Fruit fly (Drosophila melanogaster): Measurements from ENCODE around the gene CG10413.

CG10413 gene

DNA sequence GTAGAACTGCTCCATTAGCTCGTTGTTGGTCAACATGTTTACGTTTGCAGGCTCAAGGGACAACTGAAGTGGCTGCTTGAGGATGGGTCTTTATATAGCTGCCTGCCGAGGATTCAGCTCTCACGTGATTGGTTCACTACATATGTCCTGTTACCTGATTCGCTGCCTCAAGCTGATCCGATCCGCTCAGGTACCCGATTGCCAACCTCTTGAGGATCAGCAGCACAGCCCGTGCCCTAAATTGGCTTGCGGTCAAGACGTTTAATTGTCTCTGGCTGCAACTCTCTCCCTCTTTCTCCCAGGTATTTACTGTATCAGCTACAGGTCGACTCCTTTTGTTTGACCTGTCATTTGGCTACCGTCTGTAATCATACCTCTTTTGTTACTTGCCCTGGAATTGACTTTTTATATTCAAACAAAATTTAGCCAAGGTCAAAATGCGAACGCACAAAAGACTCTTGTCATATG is 8.1 kb downstream of the CG10413 start, which contains the start of gene amos:
TSS of gene amos (minus strand) at position 51 of the 468 bp plus-strand sequence.
- TF ChIP-seq insv (optimal IDR thresholded peaks at IDR 0.05) (no peak), Sin3A (optimal IDR thresholded peaks at IDR 0.05) (no peak), psq (optimal IDR thresholded peaks at IDR 0.05) (no peak), Myc (optimal IDR thresholded peaks at IDR 0.05) (no peak), h (optimal IDR thresholded peaks at IDR 0.05) (no peak), ttk (optimal IDR thresholded peaks at IDR 0.05) (no peak)

DNA sequence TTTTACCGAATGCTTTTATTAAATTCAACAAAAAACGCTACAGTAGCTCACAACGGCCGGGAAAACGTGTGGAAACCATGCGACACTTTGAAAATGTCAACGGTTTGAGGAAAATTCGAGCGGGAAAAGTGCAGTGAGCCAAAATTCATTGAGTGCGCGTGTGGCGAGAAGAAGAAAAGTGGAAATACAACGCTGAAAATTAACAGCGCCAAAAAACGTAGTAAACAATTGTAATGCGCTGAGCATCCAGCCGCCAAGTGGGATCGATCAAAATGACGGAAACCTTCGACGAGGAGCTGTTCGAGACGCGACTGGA is 14.1 kb downstream of the CG10413 start:
- TF ChIP-seq psq (optimal IDR thresholded peaks at IDR 0.05) (no peak), h (optimal IDR thresholded peaks at IDR 0.05) (no peak), insv (optimal IDR thresholded peaks at IDR 0.05) (no peak), Myc (optimal IDR thresholded peaks at IDR 0.05) (no peak), Sin3A (optimal IDR thresholded peaks at IDR 0.05) (no peak), ttk (optimal IDR thresholded peaks at IDR 0.05) (no peak)

DNA sequence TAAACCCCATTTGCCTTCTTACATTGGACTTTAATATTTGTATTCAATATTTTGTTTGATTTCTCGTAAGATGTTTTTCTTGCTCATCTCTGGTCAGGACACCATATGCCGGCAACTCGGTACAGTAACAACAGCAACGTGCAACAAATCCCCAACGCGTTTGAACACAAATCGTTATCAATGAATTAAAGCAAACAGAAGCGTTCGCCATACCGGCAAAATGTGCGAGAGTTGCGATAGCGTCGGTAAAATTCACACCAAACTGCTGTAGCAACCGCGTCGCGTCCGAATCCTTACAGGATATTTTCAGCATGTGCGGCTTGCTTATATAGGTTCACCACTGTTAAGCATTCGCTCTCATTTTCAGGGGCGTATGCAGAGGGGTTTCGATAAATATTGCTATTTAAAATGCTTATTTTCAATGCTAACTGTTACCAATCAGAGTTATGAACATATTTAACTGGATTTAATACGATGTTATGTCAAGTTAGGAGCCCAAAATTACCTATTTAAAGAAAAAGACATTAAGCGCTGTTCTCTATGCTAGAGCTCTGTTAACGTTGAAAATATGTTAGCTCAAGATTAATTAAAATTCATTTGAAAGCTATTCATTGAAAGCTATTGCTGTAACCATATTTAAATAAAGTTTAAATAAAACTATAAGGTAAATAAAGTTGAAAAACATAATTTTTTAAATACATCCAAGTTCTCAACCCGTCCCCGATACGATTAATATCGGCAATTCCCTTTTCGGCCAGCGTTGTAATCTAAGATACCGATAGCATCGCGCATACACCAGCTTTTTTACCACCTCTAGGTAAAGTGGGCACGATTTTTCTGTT is 14.7 kb downstream of the CG10413 start, which contains the start of the genes Pde11 and CG15160:
TSS of gene Pde11 (minus strand) at position 243 of the 842 bp plus-strand sequence.
TSS of gene CG15160 (plus strand) at position 792 of the 842 bp plus-strand sequence.
- TF ChIP-seq ttk (optimal IDR thresholded peaks at IDR 0.05) (no peak), insv (optimal IDR thresholded peaks at IDR 0.05) (no peak), h (optimal IDR thresholded peaks at IDR 0.05) (no peak), psq (optimal IDR thresholded peaks at IDR 0.05) (no peak), Sin3A (optimal IDR thresholded peaks at IDR 0.05) (no peak)

DNA sequence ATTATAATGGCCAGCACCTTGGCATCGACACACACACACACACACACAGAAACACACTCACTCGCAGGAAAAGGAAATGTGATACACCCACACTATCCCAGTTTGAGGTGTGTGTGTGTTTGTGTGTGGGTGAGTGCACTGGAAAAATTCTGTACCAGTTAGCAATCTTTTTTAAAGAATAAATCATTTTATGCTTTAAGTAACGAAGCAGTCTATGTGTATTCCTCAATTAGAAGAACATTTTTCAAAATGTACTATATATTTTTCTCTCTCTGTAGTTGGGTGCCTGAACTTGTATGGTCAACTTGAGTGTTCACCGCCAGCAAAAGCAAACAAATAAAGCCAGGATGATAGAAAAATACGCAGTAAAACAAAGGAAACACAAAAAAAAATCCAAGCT is 20.4 kb downstream of the CG10413 start:
- TF ChIP-seq Sin3A (optimal IDR thresholded peaks at IDR 0.05) (no peak), h (optimal IDR thresholded peaks at IDR 0.05) (no peak), insv (optimal IDR thresholded peaks at IDR 0.05) (no peak), ttk (optimal IDR thresholded peaks at IDR 0.05) (no peak), Myc (optimal IDR thresholded peaks at IDR 0.05) (no peak), psq (optimal IDR thresholded peaks at IDR 0.05) (no peak)

DNA sequence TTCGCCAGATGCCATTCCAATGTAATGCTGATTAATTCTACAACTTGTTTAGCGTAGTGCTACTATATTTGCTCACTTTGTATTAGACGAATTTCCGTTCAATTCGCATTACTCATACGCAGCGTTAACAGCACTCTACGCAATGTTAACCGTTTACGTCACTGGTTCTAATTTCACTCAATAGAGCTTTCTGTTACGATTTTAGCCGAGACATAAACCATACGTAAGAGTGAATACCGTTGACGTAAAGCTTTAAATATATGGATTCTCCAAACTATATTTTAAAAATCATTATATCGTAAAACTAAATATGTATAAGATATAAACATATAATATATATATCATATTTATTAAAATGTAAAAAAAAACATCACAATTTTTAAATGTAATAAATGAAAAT is 28.8 kb downstream of the CG10413 start:
- TF ChIP-seq Myc (optimal IDR thresholded peaks at IDR 0.05) (no peak), Sin3A (optimal IDR thresholded peaks at IDR 0.05) (no peak), insv (optimal IDR thresholded peaks at IDR 0.05) (no peak), psq (optimal IDR thresholded peaks at IDR 0.05) (no peak), h (optimal IDR thresholded peaks at IDR 0.05) (no peak), ttk (optimal IDR thresholded peaks at IDR 0.05) (no peak)

DNA sequence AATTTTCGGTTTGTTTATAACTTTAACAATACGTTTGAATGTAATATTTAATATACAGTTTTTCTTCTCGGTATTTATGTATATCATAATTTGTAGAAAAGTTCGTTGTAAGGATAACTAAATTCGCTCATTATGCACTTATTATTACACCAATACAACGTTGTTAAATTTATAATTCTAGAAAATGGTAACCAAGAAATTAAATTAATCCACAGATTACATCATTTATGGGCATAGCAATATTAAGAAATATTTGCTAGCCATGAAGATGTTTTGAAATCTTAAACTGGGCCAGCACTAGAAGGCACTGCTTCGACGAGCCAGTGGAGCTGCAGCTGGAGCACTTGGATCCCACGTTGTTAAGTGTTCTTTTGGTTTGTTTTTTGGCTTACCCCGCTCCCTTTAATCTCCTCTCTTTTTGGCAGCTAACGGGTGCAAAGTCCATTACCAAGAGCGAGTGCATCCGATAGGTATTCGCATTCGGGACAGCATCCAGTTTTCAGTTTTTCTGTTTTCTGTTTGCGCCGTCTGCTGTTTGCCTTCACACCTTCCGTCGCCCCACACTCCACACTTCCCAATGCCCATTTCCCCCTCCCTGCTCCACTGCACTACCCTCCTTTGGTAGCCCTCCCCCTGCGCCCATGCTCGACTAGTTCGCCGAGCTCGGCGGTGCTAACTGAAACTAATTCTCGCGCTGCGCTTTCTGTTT is 32.5 kb downstream of the CG10413 start:
- TF ChIP-seq psq (optimal IDR thresholded peaks at IDR 0.05) = no peak
- no peak for TF ChIP-seq Sin3A (optimal IDR thresholded peaks at IDR 0.05)
- TF ChIP-seq insv (optimal IDR thresholded peaks at IDR 0.05) = no peak
- no peak for TF ChIP-seq Myc (optimal IDR thresholded peaks at IDR 0.05)
- no peak for TF ChIP-seq h (optimal IDR thresholded peaks at IDR 0.05)
- TF ChIP-seq ttk (optimal IDR thresholded peaks at IDR 0.05) = no peak

DNA sequence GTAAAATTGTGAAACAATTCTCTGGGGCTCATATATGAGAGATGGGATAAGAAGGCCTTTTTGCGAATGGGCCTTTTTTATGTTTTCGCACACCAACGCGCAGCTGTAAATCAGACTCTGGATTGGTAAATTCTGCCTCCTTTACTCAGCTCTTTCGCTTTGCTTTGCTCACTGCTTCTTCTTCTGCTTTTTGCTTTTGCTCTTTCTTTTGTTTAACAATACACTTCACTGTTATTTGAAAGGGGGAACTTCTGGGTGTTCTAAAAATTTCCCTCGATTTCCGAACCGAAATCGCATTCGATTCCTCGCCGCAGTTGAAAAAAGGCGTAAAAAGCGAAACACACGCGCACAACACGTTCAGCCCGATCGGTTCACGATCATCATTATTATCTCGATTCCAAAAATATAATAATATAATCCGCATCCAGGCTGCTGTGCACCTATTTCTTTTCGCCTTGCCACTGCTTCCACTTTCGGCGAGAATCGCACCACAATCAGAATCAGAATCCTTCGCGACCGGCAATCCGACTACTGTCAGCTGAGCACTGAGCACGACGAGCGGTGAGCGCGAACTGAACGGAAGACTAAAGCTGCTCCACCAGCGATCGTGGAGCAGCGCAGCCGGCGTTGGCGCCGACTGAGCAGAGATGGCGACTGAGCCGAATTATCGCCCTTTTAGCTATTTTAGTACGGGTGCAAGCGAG is 33.2 kb downstream of the CG10413 start:
- no peak for TF ChIP-seq insv (optimal IDR thresholded peaks at IDR 0.05)

DNA sequence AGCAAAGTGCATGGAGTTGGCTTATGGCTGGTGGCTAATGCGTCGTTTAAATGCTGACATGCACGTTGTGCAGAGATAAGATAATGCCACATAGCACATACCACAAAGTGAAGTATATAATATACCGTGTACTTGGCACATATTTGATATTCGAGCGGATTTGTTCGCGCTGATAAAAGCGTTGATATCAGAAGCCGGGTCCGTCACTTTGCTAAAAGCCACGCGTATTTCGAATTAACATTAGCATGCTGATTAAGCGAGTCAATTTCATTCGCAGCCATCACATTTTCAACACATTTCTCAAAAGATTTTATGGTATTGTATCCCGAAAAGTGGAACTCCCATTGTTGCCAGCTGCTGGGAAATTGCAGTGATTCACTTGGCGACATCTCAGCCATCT is 36.3 kb downstream of the CG10413 start:
- TF ChIP-seq psq (optimal IDR thresholded peaks at IDR 0.05) (no peak), ttk (optimal IDR thresholded peaks at IDR 0.05) (no peak), insv (optimal IDR thresholded peaks at IDR 0.05) (no peak), Sin3A (optimal IDR thresholded peaks at IDR 0.05) (no peak), Myc (optimal IDR thresholded peaks at IDR 0.05) (no peak), h (optimal IDR thresholded peaks at IDR 0.05) (no peak)

DNA sequence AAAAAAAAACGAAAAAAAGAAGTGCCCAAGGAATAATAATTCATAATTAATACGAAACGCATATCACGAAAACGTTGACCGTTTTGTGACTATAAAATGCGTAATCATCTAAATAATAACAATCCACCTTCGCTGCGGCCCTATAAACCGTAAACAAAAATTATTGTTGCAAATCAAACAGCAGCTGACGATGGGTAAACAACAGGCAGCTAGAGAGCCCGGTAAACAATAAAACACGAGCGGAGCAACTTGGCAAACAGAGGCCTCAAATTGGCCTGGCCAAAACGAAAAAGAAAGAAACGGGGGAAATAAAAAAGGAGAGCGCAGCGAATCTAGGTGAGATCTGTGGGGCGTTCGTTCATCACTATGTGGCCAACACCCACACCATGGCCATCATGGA is 37.5 kb downstream of the CG10413 start:
- TF ChIP-seq insv (optimal IDR thresholded peaks at IDR 0.05) (no peak), psq (optimal IDR thresholded peaks at IDR 0.05) (no peak), Myc (optimal IDR thresholded peaks at IDR 0.05) (no peak), ttk (optimal IDR thresholded peaks at IDR 0.05) (no peak), h (optimal IDR thresholded peaks at IDR 0.05) (no peak), Sin3A (optimal IDR thresholded peaks at IDR 0.05) (no peak)

DNA sequence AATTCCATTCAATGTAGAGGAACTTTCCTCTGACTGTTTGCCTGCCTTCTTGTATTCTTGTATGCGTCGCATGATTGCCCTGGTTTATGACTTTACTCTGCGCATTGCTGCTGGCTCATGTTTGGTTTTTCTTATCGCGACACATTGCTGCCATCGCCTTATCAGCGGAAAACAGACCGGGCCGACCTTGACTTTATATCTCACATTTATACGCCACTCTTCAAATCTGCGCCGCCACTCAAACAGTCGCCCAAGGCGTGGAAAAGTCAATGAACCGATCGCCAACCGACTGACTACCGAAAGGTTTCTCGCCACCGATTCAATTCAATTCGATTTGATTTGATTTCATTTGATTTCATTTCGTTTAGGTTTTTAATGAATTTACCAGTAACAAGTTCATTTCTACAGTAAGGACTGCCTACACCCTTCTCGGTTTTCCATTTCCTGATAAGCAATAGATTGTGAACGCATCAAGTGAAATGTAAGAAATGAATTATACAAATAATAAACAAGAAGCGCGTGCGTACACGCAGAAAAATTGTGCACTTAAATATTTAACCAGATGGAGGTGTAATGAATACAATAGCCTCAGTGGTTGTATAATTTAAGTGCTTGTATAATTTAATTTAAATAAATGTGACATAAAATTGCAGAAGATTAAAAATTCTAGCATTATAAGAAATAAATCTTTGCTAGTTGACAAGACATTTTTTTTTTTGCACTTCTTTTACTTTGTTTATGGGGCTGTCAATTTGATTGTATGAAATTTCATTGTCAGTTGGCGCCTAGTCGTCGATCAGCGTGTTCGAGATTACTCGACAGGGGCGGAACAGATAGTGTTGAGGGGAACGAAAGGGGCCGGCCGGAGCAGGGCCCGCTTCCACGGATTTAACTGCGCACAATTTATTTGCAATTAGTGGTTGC is 38.6 kb downstream of the CG10413 start:
- no peak for TF ChIP-seq Myc (optimal IDR thresholded peaks at IDR 0.05)
- no peak for TF ChIP-seq Sin3A (optimal IDR thresholded peaks at IDR 0.05)
- TF ChIP-seq insv (optimal IDR thresholded peaks at IDR 0.05) = no peak
- TF ChIP-seq ttk (optimal IDR thresholded peaks at IDR 0.05) = no peak
- no peak for TF ChIP-seq psq (optimal IDR thresholded peaks at IDR 0.05)
- TF ChIP-seq h (optimal IDR thresholded peaks at IDR 0.05) = no peak

DNA sequence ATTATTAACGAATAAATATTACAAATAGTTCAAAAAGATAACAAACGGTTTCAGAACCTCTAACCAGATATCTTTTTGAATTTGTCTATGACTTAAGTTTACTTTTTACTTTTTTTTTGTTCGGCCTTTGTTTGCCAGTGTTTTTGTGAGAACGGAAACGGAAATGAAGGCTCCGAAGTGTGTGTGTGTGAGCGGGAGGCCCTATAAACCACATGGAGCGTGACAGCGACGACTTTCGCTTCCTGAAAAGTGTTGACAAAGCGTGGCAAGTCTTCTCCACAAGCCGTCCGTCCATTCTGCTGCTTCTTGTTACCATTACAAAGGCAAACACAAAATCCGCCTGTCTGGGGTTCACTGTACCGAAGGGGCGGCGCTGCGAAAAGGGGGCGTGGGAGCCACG is 40.6 kb downstream of the CG10413 start:
- TF ChIP-seq insv (optimal IDR thresholded peaks at IDR 0.05) (no peak), h (optimal IDR thresholded peaks at IDR 0.05) (no peak), Myc (optimal IDR thresholded peaks at IDR 0.05) (no peak), psq (optimal IDR thresholded peaks at IDR 0.05) (no peak), ttk (optimal IDR thresholded peaks at IDR 0.05) (no peak), Sin3A (optimal IDR thresholded peaks at IDR 0.05) (no peak)

Measured in Kc167 (cell line).